Worm (Caenorhabditis elegans) whole organism, L2 larva: ENCODE data around the gene str-41.

ENCODE experiments used
- C34F6.9 ChIP-seq: fragments of 150-350 bp; optimal IDR thresholded peaks from 2 replicates; lab custom pipeline; 2014; ENCODE audit warnings: missing biosample characterization, missing genetic modification characterization
- F13H6.1 ChIP-seq: sonication (generic microtip); optimal IDR thresholded peaks from 2 replicates; lab custom pipeline; 2016; ENCODE audit warnings: missing genetic modification characterization, missing compliant biosample characterization
- R02D3.7 ChIP-seq: fragments of 150-350 bp; optimal IDR thresholded peaks from 2 replicates; lab custom pipeline; 2014; ENCODE audit warnings: missing biosample characterization, missing genetic modification characterization
- ZK546.5 ChIP-seq: sonication (generic microtip); optimal IDR thresholded peaks from 2 replicates; lab custom pipeline; 2017; ENCODE audit warnings: missing biosample characterization, missing genetic modification characterization
- alr-1 ChIP-seq: fragments of 150-350 bp; optimal IDR thresholded peaks from 2 replicates; lab custom pipeline; 2014; ENCODE audit warnings: missing biosample characterization, missing genetic modification characterization
- ama-1 ChIP-seq: fragments of 150-350 bp; optimal IDR thresholded peaks from 2 replicates; lab custom pipeline; 2018; ENCODE audit warnings: inconsistent platforms
- blmp-1 ChIP-seq: sonication (generic microtip); optimal IDR thresholded peaks from 2 replicates; lab custom pipeline; 2017; ENCODE audit warnings: missing genetic modification characterization, mild to moderate bottlenecking, missing compliant biosample characterization, antibody characterized with exemption, moderate library complexity; ENCODE audit not compliant: insufficient read depth
- ceh-16 ChIP-seq: fragments of 150-350 bp; optimal IDR thresholded peaks from 2 replicates; lab custom pipeline; 2014; ENCODE audit warnings: missing biosample characterization, missing genetic modification characterization
- crh-2 ChIP-seq: sonication (generic microtip); optimal IDR thresholded peaks from 2 replicates; lab custom pipeline; 2017; ENCODE audit warnings: missing biosample characterization, missing genetic modification characterization
- dmd-4 ChIP-seq: sonication (generic microtip); optimal IDR thresholded peaks from 2 replicates; lab custom pipeline; 2017; ENCODE audit warnings: missing biosample characterization, missing genetic modification characterization
- elt-1 ChIP-seq: fragments of 150-350 bp; optimal IDR thresholded peaks from 2 replicates; lab custom pipeline; 2014; ENCODE audit warnings: missing biosample characterization, missing genetic modification characterization
- fos-1 ChIP-seq: fragments of 150-350 bp; optimal IDR thresholded peaks from 2 replicates; lab custom pipeline; 2014; ENCODE audit warnings: missing biosample characterization, missing genetic modification characterization
- gmeb-1 ChIP-seq: fragments of 150-350 bp; optimal IDR thresholded peaks from 2 replicates; lab custom pipeline; 2014; ENCODE audit warnings: missing biosample characterization, missing genetic modification characterization
- lsy-2 ChIP-seq, 2 experiments: fragments of 150-350 bp in 1 of 2; sonication (generic microtip) in 1 of 2; optimal IDR thresholded peaks; 2 replicates each; lab custom pipeline; 2014 to 2017; ENCODE audit warnings: missing biosample characterization in 2 of 2, missing genetic modification characterization in 2 of 2
- mab-5 ChIP-seq: fragments of 150-350 bp; optimal IDR thresholded peaks from 2 replicates; lab custom pipeline; 2014; ENCODE audit warnings: missing biosample characterization, missing genetic modification characterization
- mbf-1 ChIP-seq: sonication (generic microtip); optimal IDR thresholded peaks from 2 replicates; lab custom pipeline; 2017; ENCODE audit warnings: missing biosample characterization, missing genetic modification characterization
- mdl-1 ChIP-seq, 2 experiments: fragments of 150-350 bp in 1 of 2; sonication (generic microtip) in 1 of 2; optimal IDR thresholded peaks; 2 replicates each; lab custom pipeline; 2017; ENCODE audit warnings: missing biosample characterization in 2 of 2, missing genetic modification characterization in 2 of 2
- nhr-11 ChIP-seq: fragments of 150-350 bp; optimal IDR thresholded peaks from 2 replicates; lab custom pipeline; 2014; ENCODE audit warnings: missing biosample characterization, missing genetic modification characterization
- nhr-12 ChIP-seq: fragments of 150-350 bp; optimal IDR thresholded peaks from 2 replicates; lab custom pipeline; 2014; ENCODE audit warnings: missing biosample characterization, missing genetic modification characterization
- nhr-129 ChIP-seq: fragments of 150-350 bp; optimal IDR thresholded peaks from 2 replicates; lab custom pipeline; 2014; ENCODE audit warnings: missing biosample characterization, missing genetic modification characterization
- nhr-21 ChIP-seq: fragments of 150-350 bp; optimal IDR thresholded peaks from 2 replicates; lab custom pipeline; 2014; ENCODE audit warnings: missing biosample characterization, missing genetic modification characterization
- nhr-23 ChIP-seq: fragments of 150-350 bp; optimal IDR thresholded peaks from 2 replicates; lab custom pipeline; 2014; ENCODE audit warnings: missing biosample characterization, missing genetic modification reagents, missing genetic modification characterization
- nhr-25 ChIP-seq: fragments of 150-350 bp; sonication (generic microtip); optimal IDR thresholded peaks from 3 replicates; lab custom pipeline; 2014; ENCODE audit warnings: missing biosample characterization, missing genetic modification characterization
- nhr-6 ChIP-seq: fragments of 150-350 bp; optimal IDR thresholded peaks from 2 replicates; lab custom pipeline; 2014; ENCODE audit warnings: missing biosample characterization, missing genetic modification characterization
- nhr-77 ChIP-seq: fragments of 150-350 bp; optimal IDR thresholded peaks from 2 replicates; lab custom pipeline; 2014; ENCODE audit warnings: missing biosample characterization, missing genetic modification characterization
- peb-1 ChIP-seq: fragments of 150-350 bp; optimal IDR thresholded peaks from 2 replicates; lab custom pipeline; 2014; ENCODE audit warnings: missing biosample characterization, missing genetic modification characterization
- sem-4 ChIP-seq: fragments of 150-350 bp; optimal IDR thresholded peaks from 2 replicates; lab custom pipeline; 2014; ENCODE audit warnings: missing biosample characterization, missing genetic modification reagents, missing genetic modification characterization
- skn-1 ChIP-seq: sonication (generic microtip); optimal IDR thresholded peaks from 2 replicates; lab custom pipeline; 2017; ENCODE audit warnings: missing biosample characterization, missing genetic modification characterization
- sma-3 ChIP-seq: sonication (generic microtip); optimal IDR thresholded peaks from 2 replicates; lab custom pipeline; 2016; ENCODE audit warnings: missing genetic modification reagents, missing genetic modification characterization, missing compliant biosample characterization
- sma-9 ChIP-seq, 2 experiments: fragments of 150-350 bp in 1 of 2; sonication (generic microtip) in 1 of 2; optimal IDR thresholded peaks; 2 replicates each; lab custom pipeline; 2014 to 2016; ENCODE audit warnings: missing genetic modification characterization in 2 of 2, mild to moderate bottlenecking in 1 of 2, missing biosample characterization in 1 of 2, missing compliant biosample characterization in 1 of 2, missing genetic modification reagents in 1 of 2, moderate library complexity in 1 of 2
- snpc-4 ChIP-seq: fragments of 150-350 bp; optimal IDR thresholded peaks from 2 replicates; lab custom pipeline; 2014; ENCODE audit warnings: missing biosample characterization, missing genetic modification characterization
- unc-39 ChIP-seq: fragments of 150-350 bp; optimal IDR thresholded peaks from 2 replicates; lab custom pipeline; 2014; ENCODE audit warnings: missing biosample characterization, missing genetic modification characterization
- unc-55 ChIP-seq: fragments of 150-350 bp; sonication (generic microtip); optimal IDR thresholded peaks from 3 replicates; lab custom pipeline; 2014; ENCODE audit warnings: missing biosample characterization, missing genetic modification reagents, missing genetic modification characterization
- unc-62 ChIP-seq: fragments of 150-350 bp; optimal IDR thresholded peaks from 2 replicates; lab custom pipeline; 2014; ENCODE audit warnings: missing biosample characterization, missing genetic modification reagents, missing genetic modification characterization
- zag-1 ChIP-seq: fragments of 150-350 bp; optimal IDR thresholded peaks from 2 replicates; lab custom pipeline; 2014; ENCODE audit warnings: missing biosample characterization, missing genetic modification characterization
- ztf-1 ChIP-seq: fragments of 200-800 bp; sonication (Bioruptor generic); conservative IDR thresholded peaks from 2 replicates; pipeline ENCODE4 v1.3.6; 2022; ENCODE audit warnings: missing genetic modification characterization, missing compliant biosample characterization
- ztf-11 ChIP-seq: sonication (generic microtip); optimal IDR thresholded peaks from 2 replicates; lab custom pipeline; 2017; ENCODE audit warnings: missing biosample characterization, missing genetic modification characterization
- ztf-4 ChIP-seq: fragments of 150-350 bp; optimal IDR thresholded peaks from 2 replicates; lab custom pipeline; 2014; ENCODE audit warnings: missing biosample characterization, missing genetic modification characterization

str-41 gene

DNA sequence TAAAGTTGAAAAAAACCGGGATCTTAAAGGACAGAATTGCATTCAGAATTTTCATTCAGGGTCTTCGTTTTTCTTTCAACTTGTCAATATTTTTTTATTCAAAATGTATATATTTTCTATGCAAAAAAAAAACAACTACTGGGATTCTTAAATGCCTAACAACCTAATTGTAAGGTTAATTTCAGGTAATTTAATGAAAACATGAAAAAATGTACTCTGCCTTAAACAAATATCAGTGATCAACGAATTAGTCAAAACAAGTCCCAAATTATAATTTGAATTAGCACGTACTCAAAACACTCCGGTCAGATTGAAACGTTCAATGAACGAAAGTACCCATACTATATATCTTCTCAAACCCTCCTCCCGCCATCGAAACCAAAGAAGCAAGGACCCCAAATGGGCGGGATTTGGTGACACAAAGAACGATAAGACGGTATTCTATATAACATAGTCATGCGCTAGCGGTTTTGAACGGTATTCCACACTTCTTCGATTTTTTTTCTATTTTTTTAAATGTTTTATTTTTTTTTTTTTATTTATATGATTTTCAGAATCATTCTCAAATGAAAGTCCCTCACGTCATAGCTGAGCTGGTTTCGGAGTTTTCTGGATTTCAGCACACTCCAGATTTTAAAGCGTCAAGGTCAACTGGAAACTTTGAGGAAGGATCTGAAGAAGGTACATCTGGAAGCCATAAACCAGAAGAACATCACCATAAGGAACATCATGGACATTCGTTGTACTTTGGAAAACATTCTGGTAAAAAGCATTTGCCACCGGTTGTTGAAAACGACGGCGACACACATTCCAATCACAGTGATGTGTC lies 23.8 kb downstream of the str-41 start, which contains the start of the genes ddo-2 and F25E5.8:
Gene ddo-2 (minus strand): TSS at position 330 of the 829 bp plus-strand sequence.
Gene F25E5.8 (plus strand): TSS at position 555 of the 829 bp plus-strand sequence.
- TF ChIP-seq nhr-25 (tag; lab: Kevin White, UChicago), result peak; percentile 59
- peak; percentile 20 for TF ChIP-seq sma-3 (GFP tag; lab: Kevin White, UChicago)
- TF ChIP-seq mbf-1, result no peak
- no peak for TF ChIP-seq unc-62 (GFP tag; lab: Kevin White, UChicago)
- peak; percentile 38 for TF ChIP-seq blmp-1 (tag; lab: Kevin White, UChicago)
- TF ChIP-seq sem-4, result peak; percentile 1
- TF ChIP-seq nhr-21 (tag; lab: Kevin White, UChicago), result peak; percentile 30
- no peak for TF ChIP-seq elt-1
- peak; percentile 87 for TF ChIP-seq ama-1

DNA sequence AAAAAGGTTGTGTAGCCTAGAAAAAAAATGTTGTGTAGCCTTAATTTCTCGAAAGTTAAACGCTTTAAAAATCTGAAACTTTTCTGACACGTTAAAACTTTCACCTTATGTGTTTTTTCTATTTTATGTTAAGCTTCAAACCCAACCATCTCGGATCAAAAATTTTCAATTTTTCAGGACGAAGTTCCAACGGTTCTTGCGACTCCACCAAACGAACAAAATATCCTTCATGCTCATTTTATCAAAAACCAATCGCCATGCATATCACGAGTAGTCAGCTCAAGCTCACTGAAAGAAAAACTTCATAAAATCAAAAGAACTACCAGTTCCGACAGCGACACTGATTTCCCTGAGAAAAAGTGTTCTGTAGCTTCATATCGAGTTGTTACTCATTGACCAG lies 24.7 kb downstream of the str-41 start:
- no peak for TF ChIP-seq ceh-16
- no peak for TF ChIP-seq elt-1
- no peak for TF ChIP-seq fos-1 (tag; lab: Kevin White, UChicago)
- no peak for TF ChIP-seq unc-55 (GFP tag; lab: Kevin White, UChicago)
- TF ChIP-seq F13H6.1, result no peak
- no peak for TF ChIP-seq ztf-11 (tag; lab: Kevin White, UChicago)
- no peak for TF ChIP-seq sem-4
- no peak for TF ChIP-seq nhr-11
- TF ChIP-seq sma-9 (GFP tag; optimal IDR thresholded peaks at IDR 0.05; lab: Kevin White, UChicago), result no peak
- TF ChIP-seq sma-9 (tag; optimal IDR thresholded peaks at IDR 0.05; lab: Kevin White, UChicago), result no peak
- no peak for TF ChIP-seq zag-1 (tag; lab: Kevin White, UChicago)
- no peak for TF ChIP-seq nhr-23
- no peak for TF ChIP-seq mdl-1 (tag; optimal IDR thresholded peaks at IDR 0.05; lab: Kevin White, UChicago)
- TF ChIP-seq snpc-4 (tag; lab: Kevin White, UChicago), result no peak
- TF ChIP-seq R02D3.7 (tag; lab: Kevin White, UChicago), result no peak

DNA sequence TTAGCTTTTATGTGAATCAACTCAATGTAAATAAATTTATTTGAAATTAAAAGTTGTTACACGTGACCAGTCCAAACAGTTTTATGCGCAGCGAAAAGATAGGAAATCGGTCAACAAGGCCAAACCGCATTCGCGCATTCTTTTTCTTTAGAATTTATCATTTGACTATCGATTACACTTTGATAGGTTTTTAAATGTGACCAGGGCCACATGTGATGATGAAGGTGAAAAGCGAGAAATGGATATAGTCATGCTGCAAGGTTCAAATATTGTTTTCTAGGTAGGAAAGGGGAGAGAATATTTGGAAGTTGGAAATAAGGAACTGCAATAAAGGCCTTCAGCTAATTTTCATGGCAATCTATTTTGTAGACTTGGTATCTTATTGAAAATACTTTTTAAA lies 25.1 kb downstream of the str-41 start:
- peak; percentile 94 for TF ChIP-seq nhr-21 (tag; lab: Kevin White, UChicago)
- TF ChIP-seq blmp-1 (tag; lab: Kevin White, UChicago), result peak; percentile 59
- TF ChIP-seq nhr-25 (tag; lab: Kevin White, UChicago), result peak; percentile 81
- no peak for TF ChIP-seq nhr-77 (tag; lab: Kevin White, UChicago)
- TF ChIP-seq nhr-129, result peak; percentile 59
- TF ChIP-seq dmd-4 (tag; lab: Kevin White, UChicago), result no peak
- peak; percentile 31 for TF ChIP-seq fos-1 (tag; lab: Kevin White, UChicago)
- peak; percentile 26 for TF ChIP-seq gmeb-1
- TF ChIP-seq ZK546.5 (tag; lab: Kevin White, UChicago), result no peak
- TF ChIP-seq unc-55 (GFP tag; lab: Kevin White, UChicago), result no peak
- no peak for TF ChIP-seq mab-5 (tag; lab: Kevin White, UChicago)
- TF ChIP-seq elt-1, result no peak
- no peak for TF ChIP-seq alr-1
- TF ChIP-seq zag-1 (tag; lab: Kevin White, UChicago), result no peak
- peak; percentile 45 for TF ChIP-seq C34F6.9 (tag; lab: Kevin White, UChicago)
- no peak for TF ChIP-seq ztf-1 (GFP tag; lab: Robert Waterston, UW)
- TF ChIP-seq crh-2 (tag; lab: Kevin White, UChicago), result peak; percentile 30
- TF ChIP-seq F13H6.1, result no peak
- no peak for TF ChIP-seq unc-39
- no peak for TF ChIP-seq unc-62 (GFP tag; lab: Kevin White, UChicago)
- peak; percentile 5 for TF ChIP-seq ztf-4 (tag; lab: Kevin White, UChicago)
- no peak for TF ChIP-seq mdl-1 (tag; optimal IDR thresholded peaks at IDR 0.05; lab: Kevin White, UChicago)
- TF ChIP-seq lsy-2 (tag; optimal IDR thresholded peaks at IDR 0.05; lab: Kevin White, UChicago), result peak in 1 of 2 experiments; percentile 5
- no peak for TF ChIP-seq peb-1 (tag; lab: Kevin White, UChicago)
- no peak for TF ChIP-seq nhr-6 (tag; lab: Kevin White, UChicago)
- no peak for TF ChIP-seq skn-1 (tag; lab: Kevin White, UChicago)
- TF ChIP-seq mbf-1, result no peak
- TF ChIP-seq ama-1, result peak; percentile 98
- TF ChIP-seq nhr-11, result no peak
- TF ChIP-seq ztf-11 (tag; lab: Kevin White, UChicago), result no peak
- TF ChIP-seq sma-3 (GFP tag; lab: Kevin White, UChicago), result peak; percentile 72
- peak; percentile 52 for TF ChIP-seq sma-9 (GFP tag; optimal IDR thresholded peaks at IDR 0.05; lab: Kevin White, UChicago)
- no peak for TF ChIP-seq sma-9 (tag; optimal IDR thresholded peaks at IDR 0.05; lab: Kevin White, UChicago)
- TF ChIP-seq nhr-12, result no peak
- TF ChIP-seq, all 48 proteins: peak for 13
